1 worm cellular context compared by ENCODE assay signal in genomic region chrII:3076915-3077314, ce11.
TF ChIP-seq lines count a peak whose summit lies in the region.

Gene Y25C1A.8, minus strand, starts transcription at chrII:3076959.

TF ChIP-seq in whole organism, L4 larva, 104 proteins besides CTCF, POLR2A, EP300 and RAD21 (continued from another document):
- TF ChIP-seq mdt-29 (GFP tag; IDR thresholded peaks at IDR 0.05; lab: Robert Waterston, UW) (peak; percentile 45; the same call in 1 of the 2 replicates), ceh-28 (tag; optimal IDR thresholded peaks at IDR 0.05; lab: Kevin White, UChicago) (no peak), mdl-1 (tag; optimal IDR thresholded peaks at IDR 0.05; lab: Kevin White, UChicago) (peak in 1 of 2 experiments; percentile 69), hif-1 (tag; optimal IDR thresholded peaks at IDR 0.05; lab: Kevin White, UChicago) (peak in 1 of 2 experiments; percentile 79), daf-12 (tag; optimal IDR thresholded peaks at IDR 0.05; lab: Kevin White, UChicago) (no peak), fos-1 (tag; optimal IDR thresholded peaks at IDR 0.05; lab: Kevin White, UChicago) (no peak), fkh-10 (GFP tag; optimal IDR thresholded peaks at IDR 0.05; lab: Kevin White, UChicago) (peak; percentile 53), hmg-1.1 (GFP tag; IDR thresholded peaks at IDR 0.05; lab: Robert Waterston, UW) (peak; percentile 95), nhr-41 (GFP tag; IDR thresholded peaks at IDR 0.05; lab: Robert Waterston, UW) (no peak), nhr-237 (tag; optimal IDR thresholded peaks at IDR 0.05; lab: Kevin White, UChicago) (no peak), arid-1 (GFP tag; conservative IDR thresholded peaks at IDR 0.05; lab: Robert Waterston, UW) (peak; percentile 83), ces-1 (GFP tag; optimal IDR thresholded peaks at IDR 0.05; lab: Kevin White, UChicago) (peak; percentile 28), zip-11 (GFP tag; IDR thresholded peaks at IDR 0.05; lab: Robert Waterston, UW) (no peak), nhr-42 (GFP tag; IDR thresholded peaks at IDR 0.05; lab: Robert Waterston, UW) (peak; percentile 75), nhr-6 (tag; optimal IDR thresholded peaks at IDR 0.05; lab: Kevin White, UChicago) (peak; percentile 82), dmd-9 (GFP tag; IDR thresholded peaks at IDR 0.05; lab: Robert Waterston, UW) (peak; percentile 71), ceh-82 (tag; optimal IDR thresholded peaks at IDR 0.05; lab: Kevin White, UChicago) (no peak), spr-3 (GFP tag; optimal IDR thresholded peaks at IDR 0.05; lab: Kevin White, UChicago) (peak; percentile 94), ctbp-1 (GFP tag; IDR thresholded peaks at IDR 0.05; lab: Robert Waterston, UW) (peak; percentile 85), lin-15B (tag; optimal IDR thresholded peaks at IDR 0.05; lab: Kevin White, UChicago) (no peak), snpc-1.2 (GFP tag; IDR thresholded peaks at IDR 0.05; lab: Robert Waterston, UW) (peak; percentile 66), D1046.2 (GFP tag; IDR thresholded peaks at IDR 0.05; lab: Robert Waterston, UW) (no peak), F10B5.3 (tag; optimal IDR thresholded peaks at IDR 0.05; lab: Kevin White, UChicago) (peak; percentile 87), zfp-2 (tag; optimal IDR thresholded peaks at IDR 0.05; lab: Kevin White, UChicago) (peak; percentile 47), daf-19 (GFP tag; conservative IDR thresholded peaks at IDR 0.05; lab: Robert Waterston, UW) (no peak), unc-62 (GFP tag; optimal IDR thresholded peaks at IDR 0.05 in 1 of 2; lab: Kevin White, UChicago) (peak in 1 of 2 experiments; percentile 92), unc-62 (tag; optimal IDR thresholded peaks at IDR 0.05; lab: Kevin White, UChicago) (no peak), nhr-48 (tag; optimal IDR thresholded peaks at IDR 0.05; lab: Kevin White, UChicago) (peak; percentile 30), R02D3.7 (tag; optimal IDR thresholded peaks at IDR 0.05; lab: Kevin White, UChicago) (no peak), attf-4 (tag; optimal IDR thresholded peaks at IDR 0.05; lab: Kevin White, UChicago) (no peak), hlh-30 (tag; optimal IDR thresholded peaks at IDR 0.05; lab: Kevin White, UChicago; ENCODE audit: insufficient read depth) (peak; percentile 92), egl-43 (GFP tag; IDR thresholded peaks at IDR 0.05; lab: Robert Waterston, UW) (peak; percentile 82), mxl-2 (GFP tag; conservative IDR thresholded peaks at IDR 0.05; lab: Robert Waterston, UW) (0 out of 2 replicates have a peak, but pooled peaks have one; percentile 49), sdz-12 (GFP tag; optimal IDR thresholded peaks at IDR 0.05; lab: Kevin White, UChicago) (no peak), lim-7 (GFP tag; IDR thresholded peaks at IDR 0.05; lab: Robert Waterston, UW) (0 out of 2 replicates have a peak, but pooled peaks have one; percentile 46), dve-1 (tag; optimal IDR thresholded peaks at IDR 0.05; lab: Kevin White, UChicago; ENCODE audit: insufficient read depth) (peak; percentile 95), T20F7.1 (GFP tag; optimal IDR thresholded peaks at IDR 0.05; lab: Kevin White, UChicago) (no peak), nhr-10 (tag; optimal IDR thresholded peaks at IDR 0.05; lab: Kevin White, UChicago) (peak; percentile 2), pha-4 (GFP tag; IDR thresholded peaks at IDR 0.05; lab: Robert Waterston, UW) (peak; percentile 91), pha-4 (tag; optimal IDR thresholded peaks at IDR 0.05; lab: Kevin White, UChicago) (no peak), saeg-2 (GFP tag; IDR thresholded peaks at IDR 0.05; lab: Robert Waterston, UW) (0 out of 2 replicates have a peak, but pooled peaks have one; percentile 50), ama-1 (optimal IDR thresholded peaks at IDR 0.05; lab: Kevin White, UChicago) (no peak), nhr-11 (tag; optimal IDR thresholded peaks at IDR 0.05; lab: Kevin White, UChicago) (peak; percentile 80), mep-1 (tag; optimal IDR thresholded peaks at IDR 0.05; lab: Kevin White, UChicago) (peak; percentile 95), set-16 (GFP tag; IDR thresholded peaks at IDR 0.05; lab: Robert Waterston, UW) (peak; percentile 55; the same call in 1 of the 2 replicates), F49E8.2 (tag; optimal IDR thresholded peaks at IDR 0.05; lab: Kevin White, UChicago; ENCODE audit: borderline replicate concordance) (peak; percentile 67), aha-1 (tag; lab: Kevin White, UChicago) (peak; percentile 99), madf-5 (GFP tag; IDR thresholded peaks at IDR 0.05; lab: Robert Waterston, UW) (no peak)
TF ChIP-seq in whole organism, L4 larva: peak in this region for 69.
